Worm (Caenorhabditis elegans): Measurements from ENCODE around the gene B0222.1.

Gene B0222.1

DNA sequence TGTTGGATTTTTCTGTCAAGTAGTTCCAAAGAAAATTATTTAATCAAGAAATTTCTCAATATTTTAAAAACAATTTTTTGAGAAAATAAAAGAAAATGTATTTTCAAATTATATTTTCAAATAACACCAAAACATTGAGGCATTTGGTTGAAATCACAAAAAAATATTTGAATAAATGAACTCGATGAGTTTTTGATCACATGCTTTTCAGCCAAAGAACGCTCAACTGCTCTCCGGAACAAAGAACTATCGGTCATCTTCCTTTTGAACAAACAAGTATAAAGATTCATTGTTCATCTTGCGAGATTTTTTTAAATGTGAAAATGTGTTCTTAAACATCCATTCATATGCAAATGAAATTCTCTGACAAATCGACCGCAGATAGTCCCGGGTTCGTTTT, 39.1 kb upstream of the B0222.1 start:
- TF ChIP-seq pha-4 (tag; optimal IDR thresholded peaks at IDR 0.05) (peak; percentile 50), unc-62 (GFP tag; optimal IDR thresholded peaks at IDR 0.05) (no peak), nfya-1 (tag; optimal IDR thresholded peaks at IDR 0.05; ENCODE audit: insufficient read depth) (no peak), fkh-10 (GFP tag; optimal IDR thresholded peaks at IDR 0.05) (peak; percentile 41), nhr-237 (tag; optimal IDR thresholded peaks at IDR 0.05) (no peak), pqm-1 (tag; optimal IDR thresholded peaks at IDR 0.05) (peak; percentile 61)

- TF ChIP-seq lin-15B (tag; optimal IDR thresholded peaks at IDR 0.05) (no peak), pha-4 (tag; optimal IDR thresholded peaks at IDR 0.05) (peak; percentile 96), nhr-25 (tag; optimal IDR thresholded peaks at IDR 0.05) (peak; percentile 94), nhr-23 (tag; optimal IDR thresholded peaks at IDR 0.05) (peak; percentile 95), lsy-12 (tag; optimal IDR thresholded peaks at IDR 0.05) (peak; percentile 41), nhr-12 (tag; optimal IDR thresholded peaks at IDR 0.05) (no peak), nhr-28 (tag; optimal IDR thresholded peaks at IDR 0.05) (no peak), pqm-1 (tag; optimal IDR thresholded peaks at IDR 0.05) (peak; percentile 89), nhr-11 (tag; optimal IDR thresholded peaks at IDR 0.05) (peak; percentile 33), daf-12 (tag; optimal IDR thresholded peaks at IDR 0.05) (no peak), skn-1 (tag; optimal IDR thresholded peaks at IDR 0.05) (peak; percentile 6), ceh-9 (tag; optimal IDR thresholded peaks at IDR 0.05) (no peak), ceh-16 (tag; optimal IDR thresholded peaks at IDR 0.05) (no peak), hmg-11 (tag; optimal IDR thresholded peaks at IDR 0.05) (peak; percentile 62), jun-1 (tag; optimal IDR thresholded peaks at IDR 0.05) (peak; percentile 91), unc-39 (tag; optimal IDR thresholded peaks at IDR 0.05) (no peak), R02D3.7 (tag; optimal IDR thresholded peaks at IDR 0.05) (peak; percentile 19), nhr-76 (tag; optimal IDR thresholded peaks at IDR 0.05) (peak; percentile 92), zag-1 (tag; optimal IDR thresholded peaks at IDR 0.05) (no peak), nhr-237 (tag; optimal IDR thresholded peaks at IDR 0.05) (no peak), elt-3 (tag; optimal IDR thresholded peaks at IDR 0.05) (peak in 2 of 3 experiments; percentile 43 to 81), fkh-2 (tag; optimal IDR thresholded peaks at IDR 0.05) (no peak), sea-2 (GFP tag; optimal IDR thresholded peaks at IDR 0.05) (no peak), elt-2 (tag; optimal IDR thresholded peaks at IDR 0.05) (peak; percentile 93), egl-27 (tag; optimal IDR thresholded peaks at IDR 0.05) (peak; percentile 54), nhr-77 (tag; optimal IDR thresholded peaks at IDR 0.05) (peak; percentile 23), ZK546.5 (tag; optimal IDR thresholded peaks at IDR 0.05) (no peak), ceh-82 (tag; optimal IDR thresholded peaks at IDR 0.05) (no peak), snpc-4 (tag; optimal IDR thresholded peaks at IDR 0.05) (peak; percentile 55), nhr-43 (tag; optimal IDR thresholded peaks at IDR 0.05; ENCODE audit: poor library complexity, severe bottlenecking) (peak; percentile 98), lin-39 (tag; optimal IDR thresholded peaks at IDR 0.05) (peak; percentile 84), elt-1 (tag; optimal IDR thresholded peaks at IDR 0.05) (no peak), ztf-4 (tag; optimal IDR thresholded peaks at IDR 0.05) (peak; percentile 65), nhr-67 (tag; optimal IDR thresholded peaks at IDR 0.05) (no peak), fkh-10 (GFP tag; optimal IDR thresholded peaks at IDR 0.05) (no peak), ztf-11 (tag; optimal IDR thresholded peaks at IDR 0.05) (no peak), nfya-1 (tag; optimal IDR thresholded peaks at IDR 0.05; ENCODE audit: insufficient read depth) (peak; percentile 85), ceh-28 (tag; optimal IDR thresholded peaks at IDR 0.05) (peak; percentile 80), mml-1 (tag; optimal IDR thresholded peaks at IDR 0.05) (peak; percentile 82), egl-5 (tag; optimal IDR thresholded peaks at IDR 0.05) (peak; percentile 84), fos-1 (tag; optimal IDR thresholded peaks at IDR 0.05) (peak; percentile 15), eor-1 (tag; optimal IDR thresholded peaks at IDR 0.05) (no peak), aly-2 (tag; optimal IDR thresholded peaks at IDR 0.05) (no peak), tbx-2 (tag; optimal IDR thresholded peaks at IDR 0.05) (peak; percentile 57), ama-1 (optimal IDR thresholded peaks at IDR 0.05) (no peak), mdl-1 (tag; optimal IDR thresholded peaks at IDR 0.05) (peak; percentile 89), unc-62 (GFP tag; optimal IDR thresholded peaks at IDR 0.05) (peak; percentile 47)
These were observed 38.3 kb upstream of the B0222.1 start, which contains the start of gene F21C10.10 for ce11 chrV:9095613-9096317. F21C10.10 (plus strand) TSS chrV:9096267.

Data from whole organism, L3 larva.